Fruit fly (Drosophila melanogaster): ENCODE measurements around the gene CG16820.

CG16820 gene

DNA sequence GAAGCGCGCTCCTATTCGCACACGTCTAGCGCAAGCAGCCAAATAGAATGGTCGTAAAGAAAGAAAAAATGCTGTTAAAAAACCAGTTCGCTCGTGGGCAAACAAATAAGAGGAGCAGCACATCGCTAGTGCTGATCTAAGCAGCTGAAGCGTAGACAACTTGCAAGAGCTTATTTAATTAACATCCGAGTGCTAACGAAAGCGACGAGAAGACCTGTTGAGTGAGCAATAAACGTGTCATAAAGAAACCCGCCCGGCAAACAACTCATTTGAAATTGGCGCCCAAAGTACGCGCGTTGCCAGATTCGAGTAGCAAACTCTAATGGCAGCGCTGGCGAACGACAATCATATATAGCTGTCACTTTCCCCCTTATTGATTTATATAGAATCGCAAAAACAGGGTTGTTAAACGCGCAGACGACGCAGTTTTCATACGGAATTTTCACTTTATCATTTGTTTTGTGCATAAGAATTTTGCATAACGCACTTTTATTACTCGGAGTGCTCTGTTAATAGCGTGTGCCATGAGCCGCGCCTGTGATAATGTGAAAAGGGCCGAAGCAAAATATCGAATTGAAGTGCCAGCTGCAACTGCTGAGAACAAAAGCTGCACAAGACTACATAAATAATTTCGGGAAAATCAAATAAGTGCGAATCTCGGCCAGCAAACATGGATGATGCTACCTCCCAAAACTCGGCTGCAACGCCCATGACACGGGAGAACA lies 50.1 kb downstream of the CG16820 start:
- TF ChIP-seq nmo (GFP tag; optimal IDR thresholded peaks at IDR 0.05) (peak; percentile 70), CG2199 (GFP tag; IDR thresholded peaks at IDR 0.05) (peak; percentile 76), CG12155 (GFP tag; optimal IDR thresholded peaks at IDR 0.05) (peak; percentile 43), CrebB (tag; optimal IDR thresholded peaks at IDR 0.05) (peak; percentile 7), Hr3 (GFP tag; optimal IDR thresholded peaks at IDR 0.05) (no peak), HmgD (GFP tag; optimal IDR thresholded peaks at IDR 0.05) (peak; percentile 84), CG7372 (GFP tag; IDR thresholded peaks at IDR 0.05) (no peak), CG3847 (GFP tag; IDR thresholded peaks at IDR 0.05) (peak; percentile 67), CG9797 (GFP tag; optimal IDR thresholded peaks at IDR 0.05) (peak; percentile 27), CG17186 (GFP tag; optimal IDR thresholded peaks at IDR 0.05) (peak; percentile 44), Dll (GFP tag; IDR thresholded peaks at IDR 0.05; ENCODE audit: partially characterized antibody) (peak; percentile 39; the same call in 1 of the 4 replicates), Sin3A (optimal IDR thresholded peaks at IDR 0.05) (peak; percentile 48), CG33213 (GFP tag; optimal IDR thresholded peaks at IDR 0.05) (peak; percentile 1), mam (GFP tag; optimal IDR thresholded peaks at IDR 0.05) (peak; percentile 7), Bgb (GFP tag; IDR thresholded peaks at IDR 0.05; ENCODE audit: partially characterized antibody) (peak; percentile 60), CG34422 (GFP tag; IDR thresholded peaks at IDR 0.05) (peak; percentile 47; the same call in 1 of the 3 replicates), stwl (tag; optimal IDR thresholded peaks at IDR 0.05) (peak; percentile 88), trem (tag; optimal IDR thresholded peaks at IDR 0.05) (peak; percentile 47), org-1 (GFP tag; optimal IDR thresholded peaks at IDR 0.05) (no peak), CG10267 (tag; optimal IDR thresholded peaks at IDR 0.05) (peak; percentile 65), ase (GFP tag; IDR thresholded peaks at IDR 0.05) (no peak), CG11695 (GFP tag; IDR thresholded peaks at IDR 0.05) (no peak), CG10321 (GFP tag; IDR thresholded peaks at IDR 0.05) (peak; percentile 96), vvl (GFP tag; IDR thresholded peaks at IDR 0.05) (peak; percentile 26; the same call in 1 of the 2 replicates), CG12659 (GFP tag; optimal IDR thresholded peaks at IDR 0.05) (peak; percentile 56), CG15479 (GFP tag; optimal IDR thresholded peaks at IDR 0.05) (peak; percentile 39), CHES-1-like (GFP tag; optimal IDR thresholded peaks at IDR 0.05) (peak; percentile 57), HLH4C (GFP tag; IDR thresholded peaks at IDR 0.05; ENCODE audit: partially characterized antibody) (peak; percentile 51; the same call in 2 of the 3 replicates), Atf3 (GFP tag; optimal IDR thresholded peaks at IDR 0.05) (peak; percentile 8), disco-r (GFP tag; optimal IDR thresholded peaks at IDR 0.05) (peak; percentile 9), CG2116 (GFP tag; optimal IDR thresholded peaks at IDR 0.05) (peak; percentile 77), Med (GFP tag) (peak; percentile 88), ftz-f1 (GFP tag; optimal IDR thresholded peaks at IDR 0.05) (peak; percentile 12), CG13624 (GFP tag; optimal IDR thresholded peaks at IDR 0.05) (peak; percentile 82), otp (GFP tag; IDR thresholded peaks at IDR 0.05) (no peak; the same call in 2 of the 3 replicates), MBD-R2 (GFP tag; IDR thresholded peaks at IDR 0.05) (peak; percentile 52), scrt (GFP tag; optimal IDR thresholded peaks at IDR 0.05) (no peak), ttk (GFP tag; IDR thresholded peaks at IDR 0.05) (no peak), Rfx (GFP tag; IDR thresholded peaks at IDR 0.05) (0 out of 2 replicates have a peak, but pooled peaks have one; percentile 23), CG42726 (GFP tag; IDR thresholded peaks at IDR 0.05; ENCODE audit: partially characterized antibody) (0 out of 2 replicates have a peak, but pooled peaks have one; percentile 42), nerfin-1 (tag; optimal IDR thresholded peaks at IDR 0.05) (peak; percentile 98), CG14710 (tag; optimal IDR thresholded peaks at IDR 0.05) (no peak), pan (optimal IDR thresholded peaks at IDR 0.05) (no peak), pan (GFP tag; optimal IDR thresholded peaks at IDR 0.05 in 1 of 2, IDR thresholded peaks at IDR 0.05 in 1 of 2) (no peak), Mes4 (GFP tag; optimal IDR thresholded peaks at IDR 0.05) (peak; percentile 46), ac (GFP tag; optimal IDR thresholded peaks at IDR 0.05) (no peak), Dp (GFP tag; optimal IDR thresholded peaks at IDR 0.05) (peak; percentile 98), ems (GFP tag; optimal IDR thresholded peaks at IDR 0.05) (no peak), kay (GFP tag; optimal IDR thresholded peaks at IDR 0.05) (peak; percentile 21), ewg (GFP tag; optimal IDR thresholded peaks at IDR 0.05) (peak; percentile 86)

All from whole organism, embryonic.